Fruit fly (Drosophila melanogaster) whole organism, embryonic: Measurements from ENCODE around the gene Pde9.

ENCODE experiments used
- Abd-B ChIP-seq: fragments of 200-800 bp; sonication (Bioruptor generic); optimal IDR thresholded peaks from 2 replicates; lab custom pipeline; 2018; ENCODE audit warnings: missing biosample characterization, mild to moderate bottlenecking, missing genetic modification characterization, moderate library complexity
- CG10209 ChIP-seq: fragments of 200-800 bp; sonication (Bioruptor generic); optimal IDR thresholded peaks from 3 replicates; lab custom pipeline; 2017; ENCODE audit warnings: missing biosample characterization, mild to moderate bottlenecking, missing genetic modification characterization, missing genetic modification reagents
- CG11560 ChIP-seq: fragments of 200-800 bp; sonication (Bioruptor generic); IDR thresholded peaks from 3 replicates; pipeline ENCODE4 v1.3.6; 2022; ENCODE audit warnings: missing biosample characterization, missing genetic modification characterization
- CG1233 ChIP-seq: fragments of 200-800 bp; sonication (Bioruptor generic); optimal IDR thresholded peaks from 4 replicates; lab custom pipeline; 2018; ENCODE audit warnings: missing biosample characterization, mild to moderate bottlenecking, missing genetic modification characterization
- CG13123 ChIP-seq: fragments of 200-800 bp; sonication (Bioruptor generic); optimal IDR thresholded peaks from 2 replicates; lab custom pipeline; 2016; ENCODE audit warnings: missing biosample characterization, missing genetic modification characterization
- CG14050 ChIP-seq: fragments of 200-800 bp; sonication (Bioruptor generic); IDR thresholded peaks from 3 replicates; pipeline ENCODE4 v1.3.6; 2022; ENCODE audit warnings: missing biosample characterization, missing genetic modification characterization
- CG14860 ChIP-seq: fragments of 200-800 bp; sonication (Bioruptor generic); IDR thresholded peaks from 3 replicates; pipeline ENCODE4 v1.3.6; 2022; ENCODE audit warnings: missing biosample characterization, missing genetic modification characterization; ENCODE audit not compliant: partially characterized antibody
- CG14965 ChIP-seq: fragments of 200-800 bp; sonication (Bioruptor generic); optimal IDR thresholded peaks from 2 replicates; lab custom pipeline; 2016; ENCODE audit warnings: missing biosample characterization, missing genetic modification characterization, borderline replicate concordance
- CG16863 ChIP-seq: fragments of 200-800 bp; sonication (Bioruptor generic); optimal IDR thresholded peaks from 3 replicates; lab custom pipeline; 2016; ENCODE audit warnings: missing biosample characterization, missing genetic modification characterization
- CG2116 ChIP-seq: fragments of 200-800 bp; sonication (Bioruptor generic); optimal IDR thresholded peaks from 3 replicates; lab custom pipeline; 2018; ENCODE audit warnings: missing biosample characterization, mild to moderate bottlenecking, missing genetic modification characterization
- CG2678 ChIP-seq: fragments of 200-800 bp; sonication (Bioruptor generic); optimal IDR thresholded peaks from 3 replicates; lab custom pipeline; 2019; ENCODE audit warnings: missing biosample characterization, mild to moderate bottlenecking, missing genetic modification characterization, moderate library complexity
- CG30020 ChIP-seq: fragments of 200-800 bp; optimal IDR thresholded peaks from 2 replicates; lab custom pipeline; 2019; ENCODE audit warnings: missing biosample characterization, mild to moderate bottlenecking, missing genetic modification characterization, moderate library complexity
- CG3163 ChIP-seq: fragments of 200-800 bp; sonication (Bioruptor generic); optimal IDR thresholded peaks from 3 replicates; lab custom pipeline; 2016; ENCODE audit warnings: missing biosample characterization, missing genetic modification characterization
- CG6689 ChIP-seq: fragments of 200-800 bp; sonication (Bioruptor generic); IDR thresholded peaks from 2 replicates; pipeline ENCODE4 v1.3.6; 2022; ENCODE audit warnings: missing biosample characterization, missing genetic modification characterization
- CG7372 ChIP-seq: fragments of 200-800 bp; sonication (Bioruptor generic); IDR thresholded peaks from 2 replicates; pipeline ENCODE4 v1.3.6; 2022; ENCODE audit warnings: missing biosample characterization, missing genetic modification characterization
- CG7786 ChIP-seq: fragments of 200-800 bp; sonication (Bioruptor generic); optimal IDR thresholded peaks from 2 replicates; lab custom pipeline; 2016; ENCODE audit warnings: missing biosample characterization, missing genetic modification characterization
- Dek ChIP-seq: fragments of 200-800 bp; sonication (Bioruptor generic); optimal IDR thresholded peaks from 3 replicates; lab custom pipeline; 2019; ENCODE audit warnings: missing biosample characterization, mild to moderate bottlenecking, missing genetic modification characterization, moderate library complexity
- Drgx ChIP-seq: fragments of 200-800 bp; sonication (Bioruptor generic); IDR thresholded peaks from 2 replicates; pipeline ENCODE4 v1.3.6; 2022; ENCODE audit warnings: missing biosample characterization, missing genetic modification characterization
- ERR ChIP-seq: fragments of 200-800 bp; sonication (Bioruptor generic); optimal IDR thresholded peaks from 2 replicates; lab custom pipeline; 2016; ENCODE audit warnings: missing biosample characterization, missing genetic modification characterization
- HmgD ChIP-seq: fragments of 200-800 bp; sonication (Bioruptor generic); optimal IDR thresholded peaks from 3 replicates; lab custom pipeline; 2016; ENCODE audit warnings: missing biosample characterization, missing genetic modification characterization
- Meics ChIP-seq: fragments of 200-800 bp; sonication (Bioruptor generic); optimal IDR thresholded peaks from 2 replicates; lab custom pipeline; 2017; ENCODE audit warnings: missing biosample characterization, mild to moderate bottlenecking, missing genetic modification characterization
- NFAT ChIP-seq: fragments of 200-800 bp; sonication (Bioruptor generic); IDR thresholded peaks from 2 replicates; pipeline ENCODE4 v1.3.6; 2022; ENCODE audit warnings: missing biosample characterization, missing genetic modification characterization
- Nf-YC ChIP-seq: fragments of 200-800 bp; optimal IDR thresholded peaks from 3 replicates; lab custom pipeline; 2019; ENCODE audit warnings: missing biosample characterization, mild to moderate bottlenecking, missing genetic modification characterization, moderate library complexity
- PHDP ChIP-seq: fragments of 200-800 bp; sonication (Bioruptor generic); optimal IDR thresholded peaks from 3 replicates; lab custom pipeline; 2018; ENCODE audit warnings: missing biosample characterization, mild to moderate bottlenecking, missing genetic modification characterization, moderate library complexity
- Sry-δ ChIP-seq: fragments of 200-800 bp; sonication (Bioruptor generic); optimal IDR thresholded peaks from 2 replicates; lab custom pipeline; 2016; ENCODE audit warnings: missing biosample characterization, missing genetic modification characterization
- Taf1 ChIP-seq: fragments of 200-800 bp; sonication (Bioruptor generic); IDR thresholded peaks from 2 replicates; pipeline ENCODE4 v1.3.6; 2022; ENCODE audit warnings: missing biosample characterization, missing genetic modification characterization
- ab ChIP-seq: fragments of 200-800 bp; sonication (Bioruptor generic); optimal IDR thresholded peaks from 2 replicates; lab custom pipeline; 2016; ENCODE audit warnings: missing biosample characterization, missing genetic modification characterization
- amos ChIP-seq: fragments of 200-800 bp; sonication (Bioruptor generic); IDR thresholded peaks from 2 replicates; pipeline ENCODE4 v1.3.6; 2022; ENCODE audit warnings: missing biosample characterization, missing genetic modification characterization; ENCODE audit not compliant: partially characterized antibody
- bab2 ChIP-seq: fragments of 200-800 bp; sonication (Bioruptor generic); optimal IDR thresholded peaks from 2 replicates; lab custom pipeline; 2016; ENCODE audit warnings: missing biosample characterization, missing genetic modification characterization
- caup ChIP-seq: fragments of 200-800 bp; sonication (Bioruptor generic); optimal IDR thresholded peaks from 3 replicates; lab custom pipeline; 2017; ENCODE audit warnings: missing biosample characterization, mild to moderate bottlenecking, missing genetic modification characterization, moderate library complexity; ENCODE audit not compliant: severe bottlenecking
- chm ChIP-seq: fragments of 200-800 bp; sonication (Bioruptor generic); IDR thresholded peaks from 2 replicates; pipeline ENCODE4 v1.3.6; 2022; ENCODE audit warnings: missing biosample characterization, missing genetic modification characterization
- crol ChIP-seq: fragments of 200-800 bp; sonication (Bioruptor generic); IDR thresholded peaks from 2 replicates; pipeline ENCODE4 v1.3.6; 2022; ENCODE audit warnings: missing biosample characterization, missing genetic modification characterization
- fd96Cb ChIP-seq: fragments of 200-800 bp; sonication (Bioruptor generic); optimal IDR thresholded peaks from 2 replicates; lab custom pipeline; 2018; ENCODE audit warnings: missing biosample characterization, mild to moderate bottlenecking, missing genetic modification characterization, moderate library complexity
- fru ChIP-seq: fragments of >200 bp; optimal IDR thresholded peaks from 2 replicates; lab custom pipeline; 2017
- gsb ChIP-seq: fragments of 200-800 bp; sonication (Bioruptor generic); IDR thresholded peaks from 2 replicates; pipeline ENCODE4 v1.3.6; 2022; ENCODE audit warnings: missing biosample characterization, missing genetic modification characterization
- ind ChIP-seq: fragments of 200-800 bp; sonication (Bioruptor generic); optimal IDR thresholded peaks from 3 replicates; lab custom pipeline; 2016; ENCODE audit warnings: missing biosample characterization, missing genetic modification characterization
- nerfin-2 ChIP-seq: fragments of 200-800 bp; sonication (Bioruptor generic); IDR thresholded peaks from 2 replicates; pipeline ENCODE4 v1.3.6; 2022; ENCODE audit warnings: missing biosample characterization, missing genetic modification characterization; ENCODE audit not compliant: partially characterized antibody
- oc ChIP-seq: fragments of 200-800 bp; sonication (Bioruptor generic); optimal IDR thresholded peaks from 2 replicates; lab custom pipeline; 2018; ENCODE audit warnings: missing biosample characterization, mild to moderate bottlenecking, missing genetic modification characterization, moderate library complexity
- onecut ChIP-seq: fragments of 200-800 bp; sonication (Bioruptor generic); IDR thresholded peaks from 2 replicates; pipeline ENCODE4 v1.3.6; 2022; ENCODE audit warnings: missing biosample characterization, missing genetic modification characterization
- pb ChIP-seq: fragments of 200-800 bp; sonication (Bioruptor generic); optimal IDR thresholded peaks from 3 replicates; lab custom pipeline; 2016; ENCODE audit warnings: missing biosample characterization, missing genetic modification characterization
- peb ChIP-seq: fragments of 200-800 bp; sonication (Bioruptor generic); IDR thresholded peaks from 2 replicates; pipeline ENCODE4 v1.3.6; 2022; ENCODE audit warnings: missing biosample characterization, missing genetic modification characterization
- pita ChIP-seq: fragments of 200-800 bp; sonication (Bioruptor generic); optimal IDR thresholded peaks from 2 replicates; lab custom pipeline; 2017; ENCODE audit warnings: missing biosample characterization, mild to moderate bottlenecking, missing genetic modification characterization
- pnt ChIP-seq: fragments of 200-800 bp; sonication (Bioruptor generic); optimal IDR thresholded peaks from 3 replicates; lab custom pipeline; 2016; ENCODE audit warnings: missing biosample characterization, missing genetic modification characterization
- ranshi ChIP-seq: fragments of 200-800 bp; sonication (Bioruptor generic); IDR thresholded peaks from 2 replicates; pipeline ENCODE4 v1.3.6; 2022; ENCODE audit warnings: missing biosample characterization, missing genetic modification characterization
- repo ChIP-seq: fragments of 200-800 bp; sonication (Bioruptor generic); optimal IDR thresholded peaks from 2 replicates; lab custom pipeline; 2016; ENCODE audit warnings: missing biosample characterization, missing genetic modification characterization
- row ChIP-seq: fragments of 200-800 bp; sonication (Bioruptor generic); IDR thresholded peaks from 3 replicates; pipeline ENCODE4 v1.3.6; 2022; ENCODE audit warnings: missing biosample characterization, missing genetic modification characterization
- sc ChIP-seq, 3 experiments: fragments of >200 bp in 2 of 3; fragments of 200-800 bp in 1 of 3; sonication (Bioruptor generic) in 1 of 3; optimal IDR thresholded peaks; 2 replicates in 2 of 3; 3 replicates in 1 of 3; lab custom pipeline; 2017; ENCODE audit warnings: mild to moderate bottlenecking in 1 of 3, missing biosample characterization in 1 of 3, missing genetic modification characterization in 1 of 3, missing genetic modification reagents in 1 of 3
- sim ChIP-seq: fragments of 200-800 bp; sonication (Bioruptor generic); IDR thresholded peaks from 2 replicates; pipeline ENCODE4 v1.3.6; 2022; ENCODE audit warnings: missing biosample characterization, missing genetic modification characterization
- tup ChIP-seq: fragments of 200-800 bp; sonication (Bioruptor generic); optimal IDR thresholded peaks from 2 replicates; lab custom pipeline; 2016; ENCODE audit warnings: missing biosample characterization, mild to moderate bottlenecking, missing genetic modification characterization, moderate library complexity
- wek ChIP-seq: fragments of 200-800 bp; sonication (Bioruptor generic); optimal IDR thresholded peaks from 3 replicates; lab custom pipeline; 2018; ENCODE audit warnings: missing biosample characterization, mild to moderate bottlenecking, missing genetic modification characterization, moderate library complexity

Pde9 gene

dm6 chrX:12737735-12738390, 159.3 kb downstream of the Pde9 start (continued):
- TF ChIP-seq sim (GFP tag; lab: Robert Waterston, UW) = peak; percentile 24; the same call in 1 of the 2 replicates
- TF ChIP-seq repo (GFP tag; lab: Kevin White, UChicago) = no peak
- TF ChIP-seq CG14965 (GFP tag; lab: Kevin White, UChicago) = no peak
- TF ChIP-seq CG14050 (GFP tag; lab: Robert Waterston, UW) = 0 out of 3 replicates have a peak, but pooled peaks have one; percentile 27
- TF ChIP-seq ind (GFP tag; lab: Kevin White, UChicago) = peak; percentile 55
- TF ChIP-seq ranshi (GFP tag; lab: Robert Waterston, UW) = no peak
- peak; percentile 96 for TF ChIP-seq onecut (GFP tag; lab: Robert Waterston, UW)
- no peak for TF ChIP-seq CG16863 (GFP tag; lab: Kevin White, UChicago)
- TF ChIP-seq CG2116 = peak; percentile 37
- TF ChIP-seq CG1233 = peak; percentile 67
- no peak for TF ChIP-seq gsb (GFP tag; lab: Robert Waterston, UW)
- no peak for TF ChIP-seq wek (GFP tag; lab: Kevin White, UChicago)
- TF ChIP-seq CG14860 (GFP tag; lab: Robert Waterston, UW) = no peak
- peak; percentile 73 for TF ChIP-seq CG10209 (GFP tag; lab: Kevin White, UChicago)
- TF ChIP-seq Nf-YC (tag; lab: Kevin White, UChicago) = peak; percentile 25
- TF ChIP-seq amos (GFP tag; lab: Robert Waterston, UW) = no peak
- TF ChIP-seq fd96Cb (tag; lab: Kevin White, UChicago) = peak; percentile 84
- no peak for TF ChIP-seq pnt (GFP tag; lab: Kevin White, UChicago)
- peak; percentile 38 for TF ChIP-seq oc (tag; lab: Kevin White, UChicago)
- TF ChIP-seq CG7372 (GFP tag; lab: Robert Waterston, UW) = no peak
- no peak for TF ChIP-seq peb
- no peak for TF ChIP-seq CG7786 (GFP tag; lab: Kevin White, UChicago)
- no peak for TF ChIP-seq CG13123
- peak; percentile 26; the same call in 1 of the 2 replicates for TF ChIP-seq Drgx (GFP tag; lab: Robert Waterston, UW)
- peak; percentile 70 for TF ChIP-seq CG6689 (GFP tag; lab: Robert Waterston, UW)
- TF ChIP-seq Sry-δ (GFP tag; lab: Kevin White, UChicago) = no peak
- no peak for TF ChIP-seq fru (lab: Kevin White, UChicago)
- no peak for TF ChIP-seq CG3163 (GFP tag; lab: Kevin White, UChicago)
- TF ChIP-seq nerfin-2 (GFP tag; lab: Robert Waterston, UW) = no peak
- TF ChIP-seq pb (GFP tag; lab: Kevin White, UChicago) = no peak
- peak; percentile 74 for TF ChIP-seq Dek (tag; lab: Kevin White, UChicago)
- no peak for TF ChIP-seq chm (GFP tag; lab: Robert Waterston, UW)
- no peak for TF ChIP-seq CG11560 (tag; lab: Robert Waterston, UW)
- TF ChIP-seq Abd-B (GFP tag; lab: Kevin White, UChicago) = peak; percentile 69
- TF ChIP-seq Taf1 (GFP tag; lab: Robert Waterston, UW) = no peak
- peak; percentile 92 for TF ChIP-seq CG2678 (tag; lab: Kevin White, UChicago)
- no peak for TF ChIP-seq tup
- TF ChIP-seq sc (optimal IDR thresholded peaks at IDR 0.05; lab: Kevin White, UChicago) = no peak
- peak; percentile 57 for TF ChIP-seq sc (GFP tag; optimal IDR thresholded peaks at IDR 0.05; lab: Kevin White, UChicago)
- no peak for TF ChIP-seq HmgD (GFP tag; lab: Kevin White, UChicago)
- TF ChIP-seq ab = no peak
- TF ChIP-seq row (GFP tag; lab: Robert Waterston, UW) = peak; percentile 57
- TF ChIP-seq pita (GFP tag; lab: Kevin White, UChicago) = no peak
- TF ChIP-seq crol = no peak
- TF ChIP-seq CG30020 (tag; lab: Kevin White, UChicago) = peak; percentile 47
- TF ChIP-seq Meics (GFP tag; lab: Kevin White, UChicago) = peak; percentile 87
- TF ChIP-seq NFAT = no peak
- TF ChIP-seq PHDP (tag; lab: Kevin White, UChicago) = peak; percentile 82
- TF ChIP-seq caup (GFP tag; lab: Kevin White, UChicago) = peak; percentile 56
- peak; percentile 5 for TF ChIP-seq bab2 (GFP tag; lab: Kevin White, UChicago)
- no peak for TF ChIP-seq ERR
